Worm (Caenorhabditis elegans) whole organism, L1 larva: ENCODE measurements around the gene C09E7.11.

ENCODE experiments used
- F16B12.6 ChIP-seq: fragments of 150-350 bp; optimal IDR thresholded peaks from 2 replicates; lab custom pipeline; 2014; ENCODE audit warnings: missing biosample characterization, missing genetic modification characterization
- aha-1 ChIP-seq: fragments of 150-350 bp; optimal IDR thresholded peaks from 2 replicates; lab custom pipeline; 2014; ENCODE audit warnings: missing biosample characterization, missing genetic modification characterization
- alr-1 ChIP-seq: fragments of 200-800 bp; sonication (Bioruptor generic); optimal IDR thresholded peaks from 2 replicates; lab custom pipeline; 2018; ENCODE audit warnings: borderline replicate concordance, mild to moderate bottlenecking, missing genetic modification characterization, missing compliant biosample characterization
- ceh-63 ChIP-seq: fragments of 200-800 bp; sonication (Bioruptor generic); optimal IDR thresholded peaks from 2 replicates; lab custom pipeline; 2018; ENCODE audit warnings: mild to moderate bottlenecking, missing genetic modification characterization, missing compliant biosample characterization
- ceh-82 ChIP-seq, 3 experiments: fragments of 150-350 bp in 1 of 3; sonication (generic microtip) in 2 of 3; optimal IDR thresholded peaks; 2 replicates each; lab custom pipeline; 2014 to 2017; ENCODE audit warnings: missing biosample characterization in 3 of 3, missing genetic modification characterization in 3 of 3
- ceh-90 ChIP-seq: sonication (generic microtip); optimal IDR thresholded peaks from 2 replicates; lab custom pipeline; 2016; ENCODE audit warnings: missing genetic modification characterization, missing compliant biosample characterization
- ces-1 ChIP-seq: fragments of 150-350 bp; optimal IDR thresholded peaks from 2 replicates; lab custom pipeline; 2014; ENCODE audit warnings: missing biosample characterization, missing genetic modification reagents, missing genetic modification characterization
- dpl-1 ChIP-seq, 3 experiments: fragments of 150-350 bp in 2 of 3; sonication (generic microtip) in 1 of 3; optimal IDR thresholded peaks; 2 replicates each; lab custom pipeline; 2014 to 2017; ENCODE audit warnings: missing biosample characterization in 3 of 3, missing genetic modification characterization in 3 of 3, missing genetic modification reagents in 3 of 3
- egl-13 ChIP-seq: sonication (generic microtip); optimal IDR thresholded peaks from 2 replicates; lab custom pipeline; 2016; ENCODE audit warnings: missing genotype, missing genetic modification reagents, missing genetic modification characterization, missing compliant biosample characterization
- elt-2 ChIP-seq: sonication (generic microtip); optimal IDR thresholded peaks from 2 replicates; lab custom pipeline; 2016; ENCODE audit warnings: missing genetic modification characterization, mild to moderate bottlenecking, inconsistent platforms, missing compliant biosample characterization, missing genetic modification reagents
- ets-5 ChIP-seq: fragments of 200-800 bp; sonication (Bioruptor generic); IDR thresholded peaks from 2 replicates; pipeline ENCODE4 v1.3.6; 2022; ENCODE audit warnings: missing genetic modification characterization, missing compliant biosample characterization
- fkh-10 ChIP-seq: sonication (generic microtip); optimal IDR thresholded peaks from 2 replicates; lab custom pipeline; 2017; ENCODE audit warnings: missing biosample characterization, missing genetic modification reagents, missing genetic modification characterization
- fkh-8 ChIP-seq: sonication (generic microtip); optimal IDR thresholded peaks from 2 replicates; lab custom pipeline; 2016; ENCODE audit warnings: mild to moderate bottlenecking, missing genetic modification characterization, missing compliant biosample characterization
- fos-1 ChIP-seq: fragments of 150-350 bp; optimal IDR thresholded peaks from 2 replicates; lab custom pipeline; 2014; ENCODE audit warnings: missing biosample characterization, missing genetic modification characterization
- grh-1 ChIP-seq: fragments of 200-800 bp; sonication (Bioruptor generic); IDR thresholded peaks from 2 replicates; pipeline ENCODE4 v1.3.6; 2022; ENCODE audit warnings: missing genetic modification reagents, missing genetic modification characterization, missing compliant biosample characterization
- hlh-4 ChIP-seq: sonication (generic microtip); optimal IDR thresholded peaks from 2 replicates; lab custom pipeline; 2016; ENCODE audit warnings: mild to moderate bottlenecking, missing genetic modification characterization, missing compliant biosample characterization
- isw-1 ChIP-seq: fragments of 200-800 bp; sonication (Bioruptor generic); IDR thresholded peaks from 2 replicates; pipeline ENCODE4 v1.3.6; 2022; ENCODE audit warnings: missing genetic modification characterization, missing compliant biosample characterization
- jun-1 ChIP-seq: fragments of 150-350 bp; optimal IDR thresholded peaks from 2 replicates; lab custom pipeline; 2014; ENCODE audit warnings: missing biosample characterization, missing genetic modification reagents, missing genetic modification characterization
- lin-14 ChIP-seq: fragments of 200-800 bp; sonication (Bioruptor generic); optimal IDR thresholded peaks from 2 replicates; lab custom pipeline; 2018; ENCODE audit warnings: mild to moderate bottlenecking, missing genetic modification characterization, moderate library complexity, missing compliant biosample characterization
- lin-15B ChIP-seq: fragments of 150-350 bp; sonication (generic microtip); optimal IDR thresholded peaks from 3 replicates; lab custom pipeline; 2014; ENCODE audit warnings: missing biosample characterization, missing genetic modification characterization
- lin-39 ChIP-seq: fragments of 150-350 bp; optimal IDR thresholded peaks from 2 replicates; lab custom pipeline; 2014; ENCODE audit warnings: missing biosample characterization, missing genetic modification reagents, missing genetic modification characterization
- lsy-2 ChIP-seq, 2 experiments: fragments of 150-350 bp; optimal IDR thresholded peaks; 2 replicates each; lab custom pipeline; 2014; ENCODE audit warnings: missing biosample characterization in 2 of 2, missing genetic modification characterization in 2 of 2
- nhr-11 ChIP-seq: fragments of 150-350 bp; optimal IDR thresholded peaks from 2 replicates; lab custom pipeline; 2014; ENCODE audit warnings: missing biosample characterization, missing genetic modification characterization
- nhr-12 ChIP-seq: sonication (generic microtip); optimal IDR thresholded peaks from 2 replicates; lab custom pipeline; 2017; ENCODE audit warnings: missing biosample characterization, missing genetic modification characterization
- nhr-20 ChIP-seq: sonication (generic microtip); optimal IDR thresholded peaks from 2 replicates; lab custom pipeline; 2016; ENCODE audit warnings: mild to moderate bottlenecking, missing genetic modification characterization, missing compliant biosample characterization
- nhr-237 ChIP-seq: fragments of 150-350 bp; optimal IDR thresholded peaks from 2 replicates; lab custom pipeline; 2014; ENCODE audit warnings: missing biosample characterization, missing genetic modification characterization
- nhr-71 ChIP-seq: sonication (generic microtip); optimal IDR thresholded peaks from 2 replicates; lab custom pipeline; 2016; ENCODE audit warnings: mild to moderate bottlenecking, missing genetic modification characterization, moderate library complexity, missing compliant biosample characterization
- nhr-76 ChIP-seq: sonication (generic microtip); optimal IDR thresholded peaks from 2 replicates; lab custom pipeline; 2017; ENCODE audit warnings: missing biosample characterization, missing genetic modification characterization
- nhr-84 ChIP-seq: sonication (generic microtip); optimal IDR thresholded peaks from 2 replicates; lab custom pipeline; 2017; ENCODE audit warnings: missing biosample characterization, missing genetic modification characterization
- pax-3 ChIP-seq: fragments of 200-800 bp; sonication (Bioruptor generic); optimal IDR thresholded peaks from 2 replicates; lab custom pipeline; 2018; ENCODE audit warnings: mild to moderate bottlenecking, missing genetic modification characterization, moderate library complexity, missing compliant biosample characterization
- pqm-1 ChIP-seq: sonication (generic microtip); optimal IDR thresholded peaks from 3 replicates; lab custom pipeline; 2017; ENCODE audit warnings: missing biosample characterization, missing genetic modification characterization
- skn-1 ChIP-seq: fragments of 150-350 bp; optimal IDR thresholded peaks from 2 replicates; lab custom pipeline; 2014; ENCODE audit warnings: missing biosample characterization, missing genetic modification characterization
- sox-4 ChIP-seq: sonication (generic microtip); optimal IDR thresholded peaks from 2 replicates; lab custom pipeline; 2016; ENCODE audit warnings: missing genetic modification characterization, missing compliant biosample characterization
- tbx-2 ChIP-seq: sonication (generic microtip); optimal IDR thresholded peaks from 2 replicates; lab custom pipeline; 2016; ENCODE audit warnings: missing genetic modification characterization, missing compliant biosample characterization
- tlp-1 ChIP-seq: fragments of 150-350 bp; optimal IDR thresholded peaks from 2 replicates; lab custom pipeline; 2014; ENCODE audit warnings: missing biosample characterization, missing genetic modification characterization
- unc-130 ChIP-seq: fragments of 150-350 bp; optimal IDR thresholded peaks from 2 replicates; lab custom pipeline; 2017; ENCODE audit warnings: missing biosample characterization, missing genetic modification characterization, inconsistent platforms
- unc-62 ChIP-seq: fragments of 150-350 bp; optimal IDR thresholded peaks from 2 replicates; lab custom pipeline; 2014; ENCODE audit warnings: missing biosample characterization, missing genetic modification reagents, missing genetic modification characterization
- unc-86 ChIP-seq: sonication (generic microtip); optimal IDR thresholded peaks from 2 replicates; lab custom pipeline; 2016; ENCODE audit warnings: missing genetic modification characterization, missing compliant biosample characterization
- unc-98 ChIP-seq: fragments of 200-800 bp; sonication (Bioruptor generic); IDR thresholded peaks from 2 replicates; pipeline ENCODE4 v1.3.6; 2022; ENCODE audit warnings: missing genetic modification characterization, missing compliant biosample characterization
- vab-15 ChIP-seq: sonication (generic microtip); optimal IDR thresholded peaks from 2 replicates; lab custom pipeline; 2017; ENCODE audit warnings: missing genotype, mild to moderate bottlenecking, missing genetic modification characterization, missing compliant biosample characterization
- xbp-1 ChIP-seq: sonication (generic microtip); optimal IDR thresholded peaks from 2 replicates; lab custom pipeline; 2016; ENCODE audit warnings: missing genetic modification characterization, missing compliant biosample characterization

Gene C09E7.11

ce11 chrIII:6489493-6489892 lies 41.7 kb upstream of the C09E7.11 start, which contains the start of gene rpt-3:
rpt-3 (plus strand) TSS chrIII:6489793.
- TF ChIP-seq aha-1, result no peak
- no peak for TF ChIP-seq xbp-1 (tag; lab: Kevin White, UChicago)
- no peak for TF ChIP-seq nhr-237 (tag; lab: Kevin White, UChicago)
- TF ChIP-seq grh-1 (GFP tag; lab: Robert Waterston, UW), result no peak
- no peak for TF ChIP-seq fkh-8 (tag; lab: Kevin White, UChicago)
- no peak for TF ChIP-seq isw-1 (GFP tag; lab: Robert Waterston, UW)
- TF ChIP-seq vab-15 (tag; lab: Kevin White, UChicago), result no peak
- no peak for TF ChIP-seq dpl-1 (GFP tag; optimal IDR thresholded peaks at IDR 0.05; lab: Kevin White, UChicago)
- no peak for TF ChIP-seq nhr-20 (tag; lab: Kevin White, UChicago)
- no peak for TF ChIP-seq tlp-1
- no peak for TF ChIP-seq lsy-2 (tag; optimal IDR thresholded peaks at IDR 0.05; lab: Kevin White, UChicago)
- no peak for TF ChIP-seq sox-4 (tag; lab: Kevin White, UChicago)
- TF ChIP-seq ceh-63 (GFP tag; lab: Kevin White, UChicago), result no peak
- no peak for TF ChIP-seq lin-15B (tag; lab: Kevin White, UChicago)
- TF ChIP-seq unc-130, result no peak
- no peak for TF ChIP-seq nhr-84 (tag; lab: Kevin White, UChicago)
- TF ChIP-seq skn-1 (tag; lab: Kevin White, UChicago), result no peak

ce11 chrIII:6490989-6491388 lies 40.2 kb upstream of the C09E7.11 start:
- TF ChIP-seq ces-1 (GFP tag; lab: Kevin White, UChicago), result no peak
- TF ChIP-seq nhr-84 (tag; lab: Kevin White, UChicago), result no peak
- no peak for TF ChIP-seq vab-15 (tag; lab: Kevin White, UChicago)
- no peak for TF ChIP-seq F16B12.6 (tag; lab: Kevin White, UChicago)
- TF ChIP-seq ceh-82 (tag; optimal IDR thresholded peaks at IDR 0.05; lab: Kevin White, UChicago), result no peak
- no peak for TF ChIP-seq jun-1
- no peak for TF ChIP-seq lin-14
- TF ChIP-seq unc-62 (GFP tag; lab: Kevin White, UChicago), result no peak
- TF ChIP-seq unc-98 (GFP tag; lab: Robert Waterston, UW), result no peak
- TF ChIP-seq nhr-76 (tag; lab: Kevin White, UChicago), result no peak
- TF ChIP-seq ceh-90 (tag; lab: Kevin White, UChicago), result no peak
- TF ChIP-seq, all 84 proteins: peak for 0

ce11 chrIII:6492807-6493206 lies 38.4 kb upstream of the C09E7.11 start, which contains the start of gene srb-11:
srb-11 (minus strand) TSS chrIII:6492907.
- no peak for TF ChIP-seq sox-4 (tag; lab: Kevin White, UChicago)
- TF ChIP-seq F16B12.6 (tag; lab: Kevin White, UChicago), result no peak
- no peak for TF ChIP-seq tbx-2 (tag; lab: Kevin White, UChicago)
- no peak for TF ChIP-seq nhr-11
- no peak for TF ChIP-seq alr-1 (tag; lab: Kevin White, UChicago)
- TF ChIP-seq fkh-8 (tag; lab: Kevin White, UChicago), result no peak
- no peak for TF ChIP-seq unc-86
- no peak for TF ChIP-seq skn-1 (tag; lab: Kevin White, UChicago)
- no peak for TF ChIP-seq nhr-71 (tag; lab: Kevin White, UChicago)
- TF ChIP-seq hlh-4 (tag; lab: Kevin White, UChicago), result no peak
- no peak for TF ChIP-seq ets-5 (GFP tag; lab: Robert Waterston, UW)
- TF ChIP-seq nhr-84 (tag; lab: Kevin White, UChicago), result no peak
- no peak for TF ChIP-seq pax-3 (tag; lab: Kevin White, UChicago)
- TF ChIP-seq fkh-10 (GFP tag; lab: Kevin White, UChicago), result no peak
- no peak for TF ChIP-seq elt-2 (tag; lab: Kevin White, UChicago)
- no peak for TF ChIP-seq pqm-1 (tag; lab: Kevin White, UChicago)
- TF ChIP-seq nhr-12 (tag; lab: Kevin White, UChicago), result no peak
- TF ChIP-seq lin-39 (tag; lab: Kevin White, UChicago), result no peak
- no peak for TF ChIP-seq egl-13 (tag; lab: Kevin White, UChicago)
- no peak for TF ChIP-seq fos-1 (tag; lab: Kevin White, UChicago)
